Worm (Caenorhabditis elegans): Measurements from ENCODE around the gene gss-1.

The gss-1 gene

DNA sequence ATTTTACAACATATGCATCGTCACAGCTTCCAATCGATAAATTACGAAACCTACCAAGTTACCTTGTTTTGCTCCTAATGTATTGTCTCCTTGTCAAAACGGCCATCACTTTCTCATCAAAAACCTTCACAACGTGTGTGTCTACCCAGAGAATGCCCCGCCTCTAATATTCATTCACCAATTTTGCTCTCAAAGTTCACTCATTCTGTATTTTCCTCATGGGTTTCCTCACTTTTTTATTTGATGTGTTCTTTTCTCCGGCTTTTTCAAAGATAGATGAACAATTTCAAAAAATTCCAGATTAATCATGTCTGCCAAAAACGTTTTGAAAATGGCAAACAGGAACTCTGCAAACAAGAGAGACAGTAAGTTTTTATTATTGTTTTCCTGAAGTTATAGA is 31.0 kb downstream of the gss-1 start, which contains the start of gene C06C3.7:
TSS of gene C06C3.7 (plus strand) at position 301 of the 400 bp plus-strand sequence.
- TF ChIP-seq lin-35 (GFP tag; optimal IDR thresholded peaks at IDR 0.05) (no peak), ces-1 (GFP tag; optimal IDR thresholded peaks at IDR 0.05) (no peak), C34B4.2 (tag; optimal IDR thresholded peaks at IDR 0.05) (no peak), nhr-71 (tag; optimal IDR thresholded peaks at IDR 0.05) (no peak), snu-23 (GFP tag; optimal IDR thresholded peaks at IDR 0.05) (no peak), mdl-1 (tag; optimal IDR thresholded peaks at IDR 0.05) (no peak), nhr-19 (GFP tag; conservative IDR thresholded peaks at IDR 0.05) (no peak), mef-2 (tag; optimal IDR thresholded peaks at IDR 0.05) (no peak), unc-130 (tag; optimal IDR thresholded peaks at IDR 0.05) (no peak), C16A3.4 (tag; optimal IDR thresholded peaks at IDR 0.05) (no peak), swsn-7 (tag; optimal IDR thresholded peaks at IDR 0.05) (no peak), elt-2 (tag; optimal IDR thresholded peaks at IDR 0.05) (no peak), tlp-1 (tag; optimal IDR thresholded peaks at IDR 0.05) (no peak), nhr-47 (tag; optimal IDR thresholded peaks at IDR 0.05) (no peak), efl-1 (optimal IDR thresholded peaks at IDR 0.05) (no peak), efl-1 (GFP tag; optimal IDR thresholded peaks at IDR 0.05 in 1 of 2) (no peak), irx-1 (tag; optimal IDR thresholded peaks at IDR 0.05) (no peak), unc-98 (GFP tag; IDR thresholded peaks at IDR 0.05) (no peak)

DNA sequence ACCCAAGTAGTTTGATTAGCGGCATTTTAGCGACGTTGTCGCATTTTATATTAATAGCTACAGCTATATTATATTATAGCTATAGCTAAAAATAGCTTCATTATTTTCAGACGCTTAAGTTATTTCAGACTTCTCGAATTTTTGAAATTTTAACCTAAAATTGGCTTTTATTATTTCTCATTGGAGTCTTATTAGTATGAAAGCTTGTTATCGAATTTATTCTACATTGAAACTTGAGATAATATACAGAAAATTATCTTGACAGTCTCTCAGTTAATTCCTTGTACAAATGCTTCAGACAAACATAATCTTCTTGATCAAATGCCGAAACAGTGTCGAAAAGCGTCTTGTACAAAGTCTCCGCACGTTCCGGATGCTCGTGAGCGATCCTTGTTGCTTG is 36.4 kb downstream of the gss-1 start, which contains the start of gene srh-48:
TSS of gene srh-48 (plus strand) at position 301 of the 400 bp plus-strand sequence.
- TF ChIP-seq C04F5.9 (tag; optimal IDR thresholded peaks at IDR 0.05): no peak

DNA sequence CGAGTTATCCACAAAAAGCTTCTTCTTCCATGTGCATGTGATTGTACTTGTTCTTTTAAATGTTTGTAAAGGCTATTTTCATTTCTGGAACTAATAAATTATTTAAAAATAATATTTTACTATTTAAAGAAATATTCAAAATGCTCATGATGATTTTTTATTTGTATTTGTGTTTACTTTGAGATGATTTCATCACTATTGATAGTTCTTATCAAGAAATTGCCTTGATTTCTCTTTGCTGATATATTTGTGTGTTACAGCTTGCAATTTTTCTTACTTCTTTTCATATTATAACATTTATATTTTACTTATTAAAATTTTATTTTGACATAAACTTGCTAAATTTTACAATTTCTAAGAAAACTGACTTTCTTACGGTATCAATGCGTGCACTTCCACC is 38.1 kb downstream of the gss-1 start:
- peak; percentile 20 for TF ChIP-seq elt-2 (tag; optimal IDR thresholded peaks at IDR 0.05)
- TF ChIP-seq egl-27 (tag; optimal IDR thresholded peaks at IDR 0.05): no peak

DNA sequence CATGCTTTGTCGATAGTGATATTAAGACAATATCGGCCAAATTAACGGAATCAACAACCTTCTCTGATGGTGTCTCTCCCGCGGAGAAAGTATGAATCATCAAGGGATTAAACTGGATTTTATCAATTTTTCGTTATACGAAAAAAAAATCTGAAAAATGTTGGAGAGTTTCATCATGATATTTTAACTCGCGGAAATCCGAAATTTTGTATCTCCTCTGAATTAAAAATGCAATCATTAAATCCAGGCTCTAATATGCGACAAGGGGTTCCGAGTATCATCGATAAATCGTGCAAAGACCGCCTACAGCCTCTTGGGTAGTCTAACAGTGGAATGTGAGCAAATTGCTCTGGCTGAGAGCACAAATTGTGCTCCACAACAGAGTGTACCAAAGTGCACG is 39.1 kb downstream of the gss-1 start, which contains the start of gene C06C3.10:
TSS of gene C06C3.10 (minus strand) at position 101 of the 400 bp plus-strand sequence.
- TF ChIP-seq efl-1 (optimal IDR thresholded peaks at IDR 0.05) (no peak), efl-1 (GFP tag; optimal IDR thresholded peaks at IDR 0.05 in 1 of 2) (no peak), snpc-4 (tag; optimal IDR thresholded peaks at IDR 0.05) (no peak)

DNA sequence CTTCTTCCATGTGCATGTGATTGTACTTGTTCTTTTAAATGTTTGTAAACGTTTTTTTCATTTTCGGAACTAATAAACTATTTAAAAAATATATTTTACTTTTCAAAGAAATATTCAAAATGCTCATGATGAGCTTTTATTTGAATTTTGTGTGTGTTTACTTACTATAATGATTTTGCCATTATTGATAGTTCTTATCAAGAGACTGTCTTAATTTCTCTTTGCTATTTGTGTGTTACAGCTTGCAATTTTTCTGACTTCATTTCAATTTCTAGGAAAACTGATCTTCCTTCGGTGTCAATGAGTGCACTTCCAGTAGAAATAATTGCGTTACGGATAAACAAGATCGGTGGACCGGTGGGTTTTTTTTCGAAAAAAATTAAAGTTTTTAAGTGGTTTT is 41.4 kb downstream of the gss-1 start, which contains the start of gene C06C3.12:
TSS of gene C06C3.12 (plus strand) at position 301 of the 400 bp plus-strand sequence.
- TF ChIP-seq nhr-47 (tag; optimal IDR thresholded peaks at IDR 0.05) (no peak), rnt-1 (tag; optimal IDR thresholded peaks at IDR 0.05) (no peak), F16B12.6 (tag; optimal IDR thresholded peaks at IDR 0.05) (no peak), irx-1 (tag; optimal IDR thresholded peaks at IDR 0.05) (no peak), sptf-1 (tag; optimal IDR thresholded peaks at IDR 0.05) (no peak), swsn-7 (tag; optimal IDR thresholded peaks at IDR 0.05) (no peak), pqm-1 (tag; optimal IDR thresholded peaks at IDR 0.05) (no peak), egl-27 (tag; optimal IDR thresholded peaks at IDR 0.05) (no peak), efl-3 (GFP tag; optimal IDR thresholded peaks at IDR 0.05) (no peak), nhr-90 (tag; optimal IDR thresholded peaks at IDR 0.05; ENCODE audit: poor library complexity) (no peak), elt-2 (tag; optimal IDR thresholded peaks at IDR 0.05) (no peak), sox-4 (tag; optimal IDR thresholded peaks at IDR 0.05) (no peak), hlh-17 (GFP tag; optimal IDR thresholded peaks at IDR 0.05; ENCODE audit: borderline replicate concordance) (no peak), nhr-11 (tag; optimal IDR thresholded peaks at IDR 0.05) (no peak), vab-15 (tag; optimal IDR thresholded peaks at IDR 0.05) (no peak), lin-14 (GFP tag; optimal IDR thresholded peaks at IDR 0.05) (no peak), tbx-2 (tag; optimal IDR thresholded peaks at IDR 0.05) (no peak)

DNA sequence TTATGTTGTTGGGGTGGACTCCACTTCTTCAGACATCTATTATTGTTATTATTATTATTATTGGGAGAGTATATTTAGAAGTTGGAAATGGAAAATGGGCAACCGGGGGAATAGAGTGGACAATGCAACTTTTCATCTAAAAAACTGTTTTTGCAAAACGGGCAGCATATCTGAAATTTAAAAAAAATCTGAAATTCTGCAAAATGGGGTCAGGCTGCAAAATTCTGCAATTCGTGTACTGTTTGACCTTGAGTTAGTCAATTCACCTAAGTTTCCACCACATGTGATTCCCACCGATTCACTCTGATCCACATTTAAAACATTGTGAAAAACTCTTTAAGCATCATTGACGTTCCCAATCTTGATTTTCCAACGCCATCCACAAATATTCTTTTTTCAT is 43.2 kb downstream of the gss-1 start, which contains the start of gene C06C3.4:
TSS of gene C06C3.4 (plus strand) at position 301 of the 400 bp plus-strand sequence.
- TF ChIP-seq snpc-4 (tag; optimal IDR thresholded peaks at IDR 0.05): no peak
- no peak for TF ChIP-seq hpl-2 (GFP tag; optimal IDR thresholded peaks at IDR 0.05)
- no peak for TF ChIP-seq lin-39 (tag; optimal IDR thresholded peaks at IDR 0.05)
- no peak for TF ChIP-seq pax-3 (tag; optimal IDR thresholded peaks at IDR 0.05)
- TF ChIP-seq xbp-1 (tag; optimal IDR thresholded peaks at IDR 0.05): no peak

All from whole organism, L1 larva.